Fruit fly (Drosophila melanogaster) whole organism, prepupa: ENCODE results near the gene ome.

Source experiments
- CG10631 ChIP-seq: fragments of 200-800 bp; sonication (Bioruptor generic); optimal IDR thresholded peaks from 2 replicates; lab custom pipeline; 2016; ENCODE audit warnings: missing biosample characterization, missing genetic modification characterization
- CG34406 ChIP-seq: fragments of 200-800 bp; sonication (Bioruptor generic); optimal IDR thresholded peaks from 3 replicates; lab custom pipeline; 2016; ENCODE audit warnings: missing biosample characterization, missing genetic modification characterization
- CG4318 ChIP-seq: fragments of 200-800 bp; sonication (Bioruptor generic); optimal IDR thresholded peaks from 3 replicates; lab custom pipeline; 2017; ENCODE audit warnings: missing biosample characterization, mild to moderate bottlenecking, missing genetic modification characterization
- CG6163 ChIP-seq: fragments of 200-800 bp; sonication (Bioruptor generic); IDR thresholded peaks from 3 replicates; pipeline ENCODE4 v1.3.6; 2022; ENCODE audit warnings: missing biosample characterization, missing genetic modification characterization
- CG6276 ChIP-seq: fragments of 200-800 bp; sonication (Bioruptor generic); optimal IDR thresholded peaks from 2 replicates; lab custom pipeline; 2017; ENCODE audit warnings: missing biosample characterization, mild to moderate bottlenecking, missing genetic modification characterization
- CG8119 ChIP-seq: fragments of 200-800 bp; sonication (Bioruptor generic); IDR thresholded peaks from 3 replicates; pipeline ENCODE4 v1.3.6; 2022; ENCODE audit warnings: missing biosample characterization, missing genetic modification characterization
- OdsH ChIP-seq: fragments of 200-800 bp; sonication (Bioruptor generic); optimal IDR thresholded peaks from 3 replicates; lab custom pipeline; 2016; ENCODE audit warnings: missing biosample characterization, missing genetic modification characterization
- Sox102F ChIP-seq: fragments of 200-800 bp; sonication (Bioruptor generic); optimal IDR thresholded peaks from 2 replicates; lab custom pipeline; 2016; ENCODE audit warnings: missing biosample characterization, mild to moderate bottlenecking, missing genetic modification characterization
- fd85E ChIP-seq: fragments of 200-800 bp; sonication (Bioruptor generic); optimal IDR thresholded peaks from 3 replicates; lab custom pipeline; 2016; ENCODE audit warnings: missing biosample characterization, missing genetic modification characterization
- fkh ChIP-seq: fragments of 200-800 bp; sonication (Bioruptor generic); optimal IDR thresholded peaks from 3 replicates; lab custom pipeline; 2017; ENCODE audit warnings: missing biosample characterization, mild to moderate bottlenecking, missing genetic modification characterization, moderate library complexity
- salr ChIP-seq, 2 experiments: fragments of 200-800 bp; sonication (Bioruptor generic); optimal IDR thresholded peaks; 3 replicates each; lab custom pipeline; 2016 to 2018; ENCODE audit warnings: missing biosample characterization in 2 of 2, missing genetic modification characterization in 2 of 2, mild to moderate bottlenecking in 1 of 2

DNA sequence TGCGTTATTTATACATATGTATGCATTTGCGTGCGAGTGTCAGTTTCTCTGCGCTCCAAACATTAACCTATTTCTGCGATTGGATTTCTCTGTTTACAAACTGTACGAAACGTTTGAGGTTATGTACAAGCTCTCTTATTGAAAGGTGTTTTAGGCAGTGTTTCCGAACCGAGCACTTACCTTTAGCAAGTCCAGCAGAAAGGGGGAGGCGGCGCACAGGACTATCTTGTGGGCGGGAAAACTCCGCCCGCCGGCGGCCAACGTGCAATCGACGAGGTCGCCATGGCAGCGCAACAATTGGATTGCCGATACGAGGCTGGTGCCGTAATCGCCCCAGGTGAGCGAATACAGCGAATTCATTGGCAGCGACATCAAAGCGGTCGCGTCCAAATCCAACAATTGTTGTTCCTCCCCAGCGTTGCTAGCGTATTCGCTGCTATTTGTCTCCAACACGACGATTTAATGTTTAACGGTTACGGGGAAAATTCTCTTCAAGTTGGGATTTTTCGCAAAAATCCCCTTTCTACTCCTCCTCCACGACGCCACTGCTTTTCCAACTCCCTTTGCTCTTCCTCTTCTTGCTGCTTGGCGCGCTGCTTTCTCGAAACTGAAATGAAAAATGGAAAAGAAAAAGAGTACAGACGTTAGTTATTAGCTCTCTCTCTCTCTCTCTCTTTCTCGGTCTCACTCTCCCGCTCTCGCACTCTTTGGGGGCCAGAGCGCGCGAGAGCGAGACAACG lies 84.3 kb downstream of the ome start:
- TF ChIP-seq OdsH (GFP tag; lab: Kevin White, UChicago) (peak; percentile 93), Sox102F (GFP tag; lab: Kevin White, UChicago) (peak; percentile 85), fd85E (GFP tag; lab: Kevin White, UChicago) (peak; percentile 75), CG4318 (GFP tag; lab: Kevin White, UChicago) (peak; percentile 93), CG10631 (GFP tag; lab: Kevin White, UChicago) (peak; percentile 91), salr (GFP tag; optimal IDR thresholded peaks at IDR 0.05; lab: Kevin White, UChicago) (peak; percentile 79 to 90), CG34406 (GFP tag; lab: Kevin White, UChicago) (peak; percentile 89), CG6276 (GFP tag; lab: Kevin White, UChicago) (peak; percentile 88), fkh (peak; percentile 81), CG6163 (GFP tag; lab: Robert Waterston, UW) (peak; percentile 96), CG8119 (peak; percentile 95)
